Fruit fly (Drosophila melanogaster): ENCODE results near the gene CG31898.

DNA sequence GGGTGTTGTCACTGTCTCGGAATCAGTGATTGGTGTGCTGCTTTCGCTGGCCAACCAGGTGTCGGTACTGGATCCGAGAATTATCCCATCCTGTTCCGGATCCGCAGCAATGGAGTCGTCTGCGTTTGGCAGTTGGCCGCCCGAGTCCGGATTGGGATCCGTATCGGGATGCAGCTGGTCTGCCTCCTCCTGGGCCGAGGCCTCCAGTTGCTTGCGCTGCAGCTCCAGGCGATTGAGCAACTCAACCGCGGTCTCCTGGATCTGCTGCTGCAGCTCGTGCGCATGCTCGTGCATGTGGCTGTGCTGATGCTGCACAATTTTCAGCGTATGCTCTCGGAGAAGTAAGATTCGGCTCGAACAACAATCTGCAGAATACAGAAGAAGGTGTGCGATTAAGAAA lies 31.9 kb downstream of the CG31898 start:
- TF ChIP-seq psq (optimal IDR thresholded peaks at IDR 0.05) (no peak), ttk (optimal IDR thresholded peaks at IDR 0.05) (no peak), Sin3A (optimal IDR thresholded peaks at IDR 0.05) (no peak), h (optimal IDR thresholded peaks at IDR 0.05) (no peak), insv (optimal IDR thresholded peaks at IDR 0.05) (no peak), Myc (optimal IDR thresholded peaks at IDR 0.05) (no peak)
